Worm (Caenorhabditis elegans): Measurements from ENCODE around the gene memb-1.

DNA sequence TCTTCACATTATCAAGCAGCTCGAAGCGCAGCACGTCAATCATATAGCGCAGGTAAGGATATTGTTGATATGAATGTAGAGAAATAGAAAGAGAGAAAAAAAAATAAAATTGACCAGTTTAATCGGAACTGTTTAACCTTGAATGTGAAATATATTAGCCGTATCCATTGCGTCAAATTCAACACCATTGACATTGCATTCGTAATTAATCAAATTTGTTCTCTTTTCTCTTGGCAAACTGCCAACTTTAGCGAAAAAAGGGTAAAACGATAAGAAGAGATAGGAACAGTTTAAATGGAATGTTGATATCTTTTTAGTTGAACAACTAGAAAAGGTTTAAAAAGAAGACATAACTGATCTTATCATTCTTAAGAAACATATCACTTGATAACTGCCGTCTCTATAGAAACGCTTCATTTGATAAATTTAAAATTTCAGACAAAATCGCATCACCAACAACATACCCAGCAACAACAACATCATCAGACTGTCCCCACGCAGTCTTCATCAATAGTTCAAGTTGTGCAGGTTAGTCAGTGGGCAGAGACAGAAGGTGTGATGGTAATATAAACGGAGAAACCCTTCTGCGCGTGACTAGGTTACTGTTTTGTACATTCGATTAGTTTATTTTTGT, 37.6 kb downstream of the memb-1 start:
- TF ChIP-seq gmeb-2 (tag; optimal IDR thresholded peaks at IDR 0.05) (no peak), unc-55 (GFP tag; optimal IDR thresholded peaks at IDR 0.05) (no peak), lin-11 (tag; optimal IDR thresholded peaks at IDR 0.05) (no peak), rnt-1 (tag; optimal IDR thresholded peaks at IDR 0.05) (no peak), pqm-1 (tag; optimal IDR thresholded peaks at IDR 0.05) (no peak)

All from whole organism, late embryonic.